Worm (Caenorhabditis elegans): ENCODE data around the gene C02B10.3.

The C02B10.3 gene

ce11 chrIV:5103229-5103894, at the start of gene C02B10.3 (continued):
- TF ChIP-seq nhr-90 (tag; optimal IDR thresholded peaks at IDR 0.05; ENCODE audit: poor library complexity) = no peak
- peak; percentile 81 for TF ChIP-seq lin-14 (GFP tag; optimal IDR thresholded peaks at IDR 0.05)
- no peak for TF ChIP-seq snpc-4 (tag; optimal IDR thresholded peaks at IDR 0.05)
- no peak for TF ChIP-seq C16A3.4 (tag; optimal IDR thresholded peaks at IDR 0.05)
- peak; percentile 60 for TF ChIP-seq fkh-8 (tag; optimal IDR thresholded peaks at IDR 0.05)
- no peak for TF ChIP-seq egl-27 (tag; optimal IDR thresholded peaks at IDR 0.05)
- TF ChIP-seq nhr-28 (tag; optimal IDR thresholded peaks at IDR 0.05) = no peak
- no peak for TF ChIP-seq tlp-1 (tag; optimal IDR thresholded peaks at IDR 0.05)
- TF ChIP-seq nhr-71 (tag; optimal IDR thresholded peaks at IDR 0.05) = no peak

ce11 chrIV:5152391-5152790, 49.3 kb upstream of the C02B10.3 start, which contains the start of gene soc-2:
soc-2 (minus strand) TSS chrIV:5152491.
- TF ChIP-seq zag-1 (tag; optimal IDR thresholded peaks at IDR 0.05) (no peak), dsc-1 (tag; optimal IDR thresholded peaks at IDR 0.05) (peak; percentile 0)

DNA sequence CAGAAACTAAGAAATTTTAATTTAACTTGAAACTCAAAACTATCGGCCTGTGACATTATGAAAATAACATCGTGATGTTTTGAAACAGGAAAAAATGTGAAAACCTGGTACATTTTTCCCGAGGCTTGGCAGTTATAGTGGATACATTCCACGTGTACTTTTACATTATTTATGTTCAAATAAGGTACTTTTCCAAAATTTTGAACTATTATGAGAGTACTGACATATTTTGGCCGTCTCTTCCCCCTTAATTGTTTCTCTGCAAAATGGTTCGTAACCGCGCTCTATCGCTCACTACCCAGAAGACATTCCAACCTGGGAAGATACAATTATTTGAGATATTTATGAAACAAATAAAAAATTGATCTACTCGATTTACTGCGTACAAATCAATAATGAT, 46.7 kb upstream of the C02B10.3 start, which contains the start of gene C24D10.5:
Gene C24D10.5, plus strand, starts transcription at position 301 of the 400 bp plus-strand sequence.
- TF ChIP-seq lin-13 (GFP tag; optimal IDR thresholded peaks at IDR 0.05) = no peak
- TF ChIP-seq hlh-4 (tag; optimal IDR thresholded peaks at IDR 0.05) = no peak
- no peak for TF ChIP-seq aha-1 (tag; optimal IDR thresholded peaks at IDR 0.05)
- TF ChIP-seq fkh-4 (tag; optimal IDR thresholded peaks at IDR 0.05; ENCODE audit: borderline replicate concordance) = no peak
- no peak for TF ChIP-seq skn-1 (tag; optimal IDR thresholded peaks at IDR 0.05)
- TF ChIP-seq lin-39 (tag; optimal IDR thresholded peaks at IDR 0.05) = no peak
- TF ChIP-seq efl-3 (GFP tag; optimal IDR thresholded peaks at IDR 0.05) = no peak
- TF ChIP-seq ama-1 (optimal IDR thresholded peaks at IDR 0.05) = no peak
- no peak for TF ChIP-seq mef-2 (tag; optimal IDR thresholded peaks at IDR 0.05)
- no peak for TF ChIP-seq dpl-1 (GFP tag; optimal IDR thresholded peaks at IDR 0.05)
- TF ChIP-seq unc-98 (GFP tag; IDR thresholded peaks at IDR 0.05) = no peak
- TF ChIP-seq ceh-88 (GFP tag; IDR thresholded peaks at IDR 0.05) = no peak
- no peak for TF ChIP-seq elt-3 (tag; optimal IDR thresholded peaks at IDR 0.05)
- TF ChIP-seq nhr-47 (tag; optimal IDR thresholded peaks at IDR 0.05) = no peak

- TF ChIP-seq F16B12.6 (tag; optimal IDR thresholded peaks at IDR 0.05) (no peak), hlh-4 (tag; optimal IDR thresholded peaks at IDR 0.05) (no peak), blmp-1 (tag; optimal IDR thresholded peaks at IDR 0.05) (peak; percentile 35), fkh-4 (tag; optimal IDR thresholded peaks at IDR 0.05; ENCODE audit: borderline replicate concordance) (no peak), snu-23 (GFP tag; optimal IDR thresholded peaks at IDR 0.05) (peak; percentile 12), lin-14 (GFP tag; optimal IDR thresholded peaks at IDR 0.05) (peak; percentile 60), alr-1 (tag; optimal IDR thresholded peaks at IDR 0.05; ENCODE audit: borderline replicate concordance) (no peak), nhr-85 (tag) (peak; percentile 86), nhr-47 (tag; optimal IDR thresholded peaks at IDR 0.05) (peak; percentile 24), grh-1 (GFP tag; IDR thresholded peaks at IDR 0.05) (no peak), elt-3 (tag; optimal IDR thresholded peaks at IDR 0.05) (peak in 3 of 6 experiments; percentile 37 to 73 (median 53)), C04F5.9 (tag; optimal IDR thresholded peaks at IDR 0.05) (no peak)
Measured at ce11 chrIV:5139972-5140371, 36.9 kb upstream of the C02B10.3 start.

DNA sequence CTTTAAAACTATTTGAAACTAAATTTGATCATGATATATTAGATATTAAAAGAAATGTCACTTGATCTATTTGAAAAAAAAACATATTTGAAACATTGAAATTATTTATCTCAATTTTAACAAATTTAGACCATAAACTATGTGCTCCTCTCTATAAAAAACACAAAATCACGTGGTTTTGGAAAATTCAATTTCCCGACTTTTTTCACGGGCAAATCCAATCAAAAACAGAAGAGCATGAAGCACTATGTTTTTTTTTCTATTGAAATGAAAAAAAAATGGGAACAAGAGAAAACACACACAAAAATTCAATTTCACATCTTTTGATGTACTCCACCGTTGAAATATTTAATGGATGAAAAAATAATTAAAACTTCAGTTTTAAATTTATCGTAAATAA, 36.1 kb upstream of the C02B10.3 start:
- TF ChIP-seq aha-1 (tag; optimal IDR thresholded peaks at IDR 0.05) (no peak), nhr-71 (tag; optimal IDR thresholded peaks at IDR 0.05) (peak; percentile 26), lir-3 (tag; optimal IDR thresholded peaks at IDR 0.05; ENCODE audit: poor library complexity) (no peak), fkh-10 (GFP tag; optimal IDR thresholded peaks at IDR 0.05) (peak; percentile 73), lsy-2 (tag; optimal IDR thresholded peaks at IDR 0.05) (peak in 1 of 2 experiments; percentile 15), lin-14 (GFP tag; optimal IDR thresholded peaks at IDR 0.05) (peak; percentile 68), alr-1 (tag; optimal IDR thresholded peaks at IDR 0.05; ENCODE audit: borderline replicate concordance) (no peak), Y116A8C.19 (tag; optimal IDR thresholded peaks at IDR 0.05; ENCODE audit: borderline replicate concordance) (no peak), nhr-11 (tag; optimal IDR thresholded peaks at IDR 0.05) (no peak), hpl-2 (GFP tag; optimal IDR thresholded peaks at IDR 0.05) (no peak)

All from whole organism, L1 larva.